Fruit fly (Drosophila melanogaster) whole organism, wandering third instar larva: ENCODE results near the gene corto.

ENCODE experiments used
- CG32264 ChIP-seq: fragments of 200-800 bp; sonication (Bioruptor generic); optimal IDR thresholded peaks from 2 replicates; lab custom pipeline; 2016; ENCODE audit warnings: missing biosample characterization, missing genetic modification characterization
- CG9705 ChIP-seq: fragments of 200-800 bp; sonication (Bioruptor generic); optimal IDR thresholded peaks from 2 replicates; lab custom pipeline; 2018; ENCODE audit warnings: missing biosample characterization, mild to moderate bottlenecking, missing genetic modification characterization
- CrebA ChIP-seq: fragments of 200-800 bp; sonication (Bioruptor generic); optimal IDR thresholded peaks from 2 replicates; lab custom pipeline; 2016; ENCODE audit warnings: missing biosample characterization, mild to moderate bottlenecking, missing genetic modification characterization, borderline replicate concordance
- Dfd ChIP-seq: fragments of >200 bp; optimal IDR thresholded peaks from 2 replicates; lab custom pipeline; 2017; ENCODE audit warnings: missing biosample characterization, missing genetic modification characterization
- Dif ChIP-seq: fragments of 200-275, 200-300 bp; sonication (Bioruptor generic); optimal IDR thresholded peaks from 2 replicates; lab custom pipeline; 2018; ENCODE audit warnings: missing biosample characterization, missing genetic modification characterization; ENCODE audit not compliant: partially characterized antibody
- GATAd ChIP-seq: sonication (Bioruptor generic); optimal IDR thresholded peaks from 2 replicates; lab custom pipeline; 2016; ENCODE audit warnings: missing biosample characterization, missing genetic modification characterization
- HLH106 ChIP-seq: fragments of 200-800 bp; optimal IDR thresholded peaks from 3 replicates; lab custom pipeline; 2019; ENCODE audit warnings: missing biosample characterization, mild to moderate bottlenecking, missing genetic modification characterization, moderate library complexity
- Hnf4 ChIP-seq: fragments of 200-800 bp; sonication (Bioruptor generic); optimal IDR thresholded peaks from 2 replicates; lab custom pipeline; 2016; ENCODE audit warnings: missing biosample characterization, mild to moderate bottlenecking, missing genetic modification characterization
- Hr83 ChIP-seq: fragments of 200-300 bp; sonication (Bioruptor generic); optimal IDR thresholded peaks from 2 replicates; lab custom pipeline; 2016; ENCODE audit warnings: missing biosample characterization, mild to moderate bottlenecking, missing genetic modification characterization, moderate library complexity; ENCODE audit not compliant: poor library complexity, severe bottlenecking
- Jra ChIP-seq: sonication (Bioruptor generic); optimal IDR thresholded peaks from 2 replicates; lab custom pipeline; 2016; ENCODE audit warnings: missing biosample characterization, missing genetic modification characterization
- Mio ChIP-seq: sonication (Bioruptor generic); optimal IDR thresholded peaks from 2 replicates; lab custom pipeline; 2016; ENCODE audit warnings: missing biosample characterization, missing genetic modification characterization
- Myc ChIP-seq: fragments of >200 bp; optimal IDR thresholded peaks from 2 replicates; lab custom pipeline; 2017
- N ChIP-seq: fragments of >200 bp; optimal IDR thresholded peaks from 2 replicates; lab custom pipeline; 2018; ENCODE audit warnings: missing biosample characterization, missing external identifiers, missing genetic modification characterization
- OdsH ChIP-seq: fragments of 200-800 bp; sonication (Bioruptor generic); optimal IDR thresholded peaks from 2 replicates; lab custom pipeline; 2016; ENCODE audit warnings: missing biosample characterization, mild to moderate bottlenecking, missing genetic modification characterization
- Rel ChIP-seq, 2 experiments: fragments of 200-800 bp; sonication (Bioruptor generic) in 1 of 2; optimal IDR thresholded peaks; 2 replicates in 1 of 2; 3 replicates in 1 of 2; lab custom pipeline; 2016 to 2019; ENCODE audit warnings: mild to moderate bottlenecking in 2 of 2, missing biosample characterization in 2 of 2, missing genetic modification characterization in 2 of 2, moderate library complexity in 1 of 2
- Sp1 ChIP-seq: fragments of 200-800 bp; sonication (Bioruptor generic); optimal IDR thresholded peaks from 3 replicates; lab custom pipeline; 2019; ENCODE audit warnings: missing biosample characterization, mild to moderate bottlenecking, missing genetic modification characterization, moderate library complexity
- Vsx2 ChIP-seq: fragments of 200-300, 225-300 bp; sonication (Bioruptor generic); optimal IDR thresholded peaks from 2 replicates; lab custom pipeline; 2018; ENCODE audit warnings: missing biosample characterization, missing genetic modification characterization; ENCODE audit not compliant: partially characterized antibody
- br ChIP-seq: fragments of 200-800 bp; sonication (Bioruptor generic); optimal IDR thresholded peaks from 2 replicates; lab custom pipeline; 2016; ENCODE audit warnings: missing biosample characterization, missing genetic modification characterization
- brk ChIP-seq: fragments of 200-800 bp; sonication (Bioruptor generic); optimal IDR thresholded peaks from 2 replicates; lab custom pipeline; 2016; ENCODE audit warnings: missing biosample characterization, mild to moderate bottlenecking, missing genetic modification characterization
- dmrt93B ChIP-seq: fragments of 200-800 bp; sonication (Bioruptor generic); optimal IDR thresholded peaks from 2 replicates; lab custom pipeline; 2018; ENCODE audit warnings: missing biosample characterization, mild to moderate bottlenecking, missing genetic modification characterization
- ey ChIP-seq: fragments of 200-800 bp; sonication (Bioruptor generic); optimal IDR thresholded peaks from 2 replicates; lab custom pipeline; 2016; ENCODE audit warnings: missing biosample characterization, missing genetic modification characterization
- foxo ChIP-seq, 2 experiments: fragments of 200-800 bp; sonication (Bioruptor generic); optimal IDR thresholded peaks; 2 replicates in 1 of 2; 3 replicates in 1 of 2; lab custom pipeline; 2016 to 2017; ENCODE audit warnings: missing biosample characterization in 2 of 2, missing genetic modification characterization in 2 of 2
- fru ChIP-seq: fragments of 200-800 bp; sonication (Bioruptor generic); optimal IDR thresholded peaks from 3 replicates; lab custom pipeline; 2016; ENCODE audit warnings: missing biosample characterization, mild to moderate bottlenecking, missing genetic modification characterization
- h ChIP-seq: fragments of 200-800 bp; sonication (Bioruptor generic); optimal IDR thresholded peaks from 3 replicates; lab custom pipeline; 2016; ENCODE audit warnings: missing biosample characterization, mild to moderate bottlenecking, missing genetic modification characterization
- jim ChIP-seq: fragments of 175-275, 200-325 bp; sonication (Bioruptor generic); optimal IDR thresholded peaks from 2 replicates; lab custom pipeline; 2016; ENCODE audit warnings: missing biosample characterization, mild to moderate bottlenecking, missing genetic modification characterization
- lola ChIP-seq: fragments of >200 bp; optimal IDR thresholded peaks from 2 replicates; lab custom pipeline; 2017; ENCODE audit warnings: missing biosample characterization, missing genetic modification characterization
- pan ChIP-seq: fragments of >200 bp; optimal IDR thresholded peaks from 2 replicates; lab custom pipeline; 2017
- psq ChIP-seq: fragments of 200-800 bp; sonication (Bioruptor generic); optimal IDR thresholded peaks from 3 replicates; lab custom pipeline; 2017; ENCODE audit warnings: missing biosample characterization, mild to moderate bottlenecking, missing genetic modification characterization, moderate library complexity
- rgr ChIP-seq: fragments of 200-800 bp; sonication (Bioruptor generic); optimal IDR thresholded peaks from 3 replicates; lab custom pipeline; 2016; ENCODE audit warnings: missing biosample characterization, mild to moderate bottlenecking, missing genetic modification characterization
- sage ChIP-seq: fragments of 200-800 bp; sonication (Bioruptor generic); optimal IDR thresholded peaks from 2 replicates; lab custom pipeline; 2016; ENCODE audit warnings: missing biosample characterization, mild to moderate bottlenecking, missing genetic modification characterization
- sv ChIP-seq: fragments of 200-800 bp; sonication (Bioruptor generic); optimal IDR thresholded peaks from 3 replicates; lab custom pipeline; 2016; ENCODE audit warnings: missing biosample characterization, missing genetic modification characterization
- tai ChIP-seq: sonication (Bioruptor generic); optimal IDR thresholded peaks from 2 replicates; lab custom pipeline; 2016; ENCODE audit warnings: missing biosample characterization, missing genetic modification characterization
- usp ChIP-seq: fragments of >200 bp; optimal IDR thresholded peaks from 2 replicates; lab custom pipeline; 2017; ENCODE audit warnings: missing biosample characterization, missing genetic modification characterization
- woc ChIP-seq: sonication (Bioruptor generic); optimal IDR thresholded peaks from 2 replicates; lab custom pipeline; 2016; ENCODE audit warnings: missing biosample characterization, mild to moderate bottlenecking, missing genetic modification characterization

Gene corto

dm6 chr3R:5042057-5042937, 44.6 kb downstream of the corto start:
- TF ChIP-seq fru (GFP tag; lab: Kevin White, UChicago) (peak; percentile 35), Dif (GFP tag; lab: Kevin White, UChicago) (peak; percentile 11), sv (no peak), woc (GFP tag; lab: Kevin White, UChicago) (peak; percentile 71), OdsH (GFP tag; lab: Kevin White, UChicago) (peak; percentile 37), ey (GFP tag; lab: Kevin White, UChicago) (peak; percentile 45), pan (no peak), dmrt93B (GFP tag; lab: Kevin White, UChicago) (no peak), N (no peak), Vsx2 (GFP tag; lab: Kevin White, UChicago) (no peak), sage (no peak), GATAd (GFP tag; lab: Kevin White, UChicago) (no peak), CrebA (GFP tag; lab: Kevin White, UChicago) (no peak), Mio (GFP tag; lab: Kevin White, UChicago) (no peak), HLH106 (no peak), psq (GFP tag; lab: Kevin White, UChicago) (peak; percentile 23), Rel (GFP tag; optimal IDR thresholded peaks at IDR 0.05; lab: Kevin White, UChicago) (no peak), Rel (tag; optimal IDR thresholded peaks at IDR 0.05; lab: Kevin White, UChicago) (no peak), Hnf4 (GFP tag; lab: Kevin White, UChicago) (no peak), jim (no peak), brk (GFP tag; lab: Kevin White, UChicago) (no peak), CG9705 (GFP tag; lab: Kevin White, UChicago) (no peak), Myc (lab: Kevin White, UChicago) (no peak), Hr83 (no peak), br (GFP tag; lab: Kevin White, UChicago) (peak; percentile 8), Dfd (GFP tag; lab: Kevin White, UChicago) (no peak), h (GFP tag; lab: Kevin White, UChicago) (peak; percentile 34), CG32264 (no peak), foxo (GFP tag; optimal IDR thresholded peaks at IDR 0.05; lab: Kevin White, UChicago) (peak in 1 of 2 experiments; percentile 50), Jra (GFP tag; lab: Kevin White, UChicago) (no peak), rgr (GFP tag; lab: Kevin White, UChicago) (peak; percentile 35)

dm6 chr3R:5041408-5041807, 45.5 kb downstream of the corto start:
- TF ChIP-seq jim (no peak), woc (GFP tag; lab: Kevin White, UChicago) (no peak), Sp1 (GFP tag; lab: Kevin White, UChicago) (no peak), br (GFP tag; lab: Kevin White, UChicago) (no peak), Rel (GFP tag; optimal IDR thresholded peaks at IDR 0.05; lab: Kevin White, UChicago) (no peak), Rel (tag; optimal IDR thresholded peaks at IDR 0.05; lab: Kevin White, UChicago) (no peak), pan (no peak), h (GFP tag; lab: Kevin White, UChicago) (no peak), lola (GFP tag; lab: Kevin White, UChicago) (no peak), Dif (GFP tag; lab: Kevin White, UChicago) (no peak), Jra (GFP tag; lab: Kevin White, UChicago) (no peak), psq (GFP tag; lab: Kevin White, UChicago) (no peak), N (no peak), HLH106 (no peak), Vsx2 (GFP tag; lab: Kevin White, UChicago) (no peak)

- TF ChIP-seq GATAd (GFP tag; lab: Kevin White, UChicago) (no peak), CG32264 (no peak), Jra (GFP tag; lab: Kevin White, UChicago) (no peak), Vsx2 (GFP tag; lab: Kevin White, UChicago) (no peak), usp (GFP tag; lab: Kevin White, UChicago) (no peak), CrebA (GFP tag; lab: Kevin White, UChicago) (no peak), Hnf4 (GFP tag; lab: Kevin White, UChicago) (no peak), sv (no peak), tai (GFP tag; lab: Kevin White, UChicago) (no peak), Dfd (GFP tag; lab: Kevin White, UChicago) (no peak), foxo (GFP tag; optimal IDR thresholded peaks at IDR 0.05; lab: Kevin White, UChicago) (no peak)
- TF ChIP-seq, all 38 proteins: peak for 0
These were observed 46.6 kb downstream of the corto start for dm6 chr3R:5040321-5040720.
